Fruit fly (Drosophila melanogaster): ENCODE measurements around the gene per.
A peak's percentile ranks its signal among the peaks of the same experiment; 100 is the strongest.

Gene per

dm6 chrX:2704134-2704773 is 18.9 kb downstream of the per start, which contains the start of gene eIF2Bbeta:
TSS of gene eIF2Bbeta (plus strand) at chrX:2704571.
- no peak for TF ChIP-seq CG8924 (tag; optimal IDR thresholded peaks at IDR 0.05)
- peak; percentile 44; the same call in 1 of the 2 replicates for TF ChIP-seq MBD-R2 (GFP tag; IDR thresholded peaks at IDR 0.05)
- TF ChIP-seq CG14965 (GFP tag; optimal IDR thresholded peaks at IDR 0.05; ENCODE audit: borderline replicate concordance), result no peak
- TF ChIP-seq CG14710 (tag; optimal IDR thresholded peaks at IDR 0.05), result no peak
- no peak for TF ChIP-seq Lhr (GFP tag; optimal IDR thresholded peaks at IDR 0.05)
- no peak for TF ChIP-seq trh (GFP tag; optimal IDR thresholded peaks at IDR 0.05)
- no peak for TF ChIP-seq CHES-1-like (GFP tag; optimal IDR thresholded peaks at IDR 0.05)
- TF ChIP-seq dati (GFP tag; IDR thresholded peaks at IDR 0.05), result no peak
- TF ChIP-seq run (tag; optimal IDR thresholded peaks at IDR 0.05), result no peak
- TF ChIP-seq fd3F (GFP tag; optimal IDR thresholded peaks at IDR 0.05), result no peak
- no peak for TF ChIP-seq dpn (GFP tag; optimal IDR thresholded peaks at IDR 0.05)
- no peak for TF ChIP-seq grau (tag; optimal IDR thresholded peaks at IDR 0.05)
- no peak for TF ChIP-seq CG7271 (tag; optimal IDR thresholded peaks at IDR 0.05)
- TF ChIP-seq Meics (GFP tag; optimal IDR thresholded peaks at IDR 0.05), result no peak
- TF ChIP-seq CG4854 (GFP tag; optimal IDR thresholded peaks at IDR 0.05), result no peak
- no peak for TF ChIP-seq vnd (GFP tag; IDR thresholded peaks at IDR 0.05; ENCODE audit: partially characterized antibody)
- no peak for TF ChIP-seq CG3407 (GFP tag; optimal IDR thresholded peaks at IDR 0.05)
- TF ChIP-seq jumu (GFP tag; optimal IDR thresholded peaks at IDR 0.05), result no peak
- TF ChIP-seq Bteb2 (GFP tag; optimal IDR thresholded peaks at IDR 0.05), result no peak
- no peak for TF ChIP-seq CG7556 (GFP tag; optimal IDR thresholded peaks at IDR 0.05)
- TF ChIP-seq HHEX (GFP tag; optimal IDR thresholded peaks at IDR 0.05), result no peak
- no peak for TF ChIP-seq CG8388 (GFP tag; optimal IDR thresholded peaks at IDR 0.05)
- no peak for TF ChIP-seq gem (tag; optimal IDR thresholded peaks at IDR 0.05)
- no peak for TF ChIP-seq CG32767 (GFP tag; IDR thresholded peaks at IDR 0.05)
- TF ChIP-seq danr (GFP tag; IDR thresholded peaks at IDR 0.05), result no peak
- TF ChIP-seq CG15696 (tag; optimal IDR thresholded peaks at IDR 0.05), result no peak
- TF ChIP-seq CG15601 (tag; optimal IDR thresholded peaks at IDR 0.05), result no peak
- TF ChIP-seq CG6272 (GFP tag; IDR thresholded peaks at IDR 0.05), result no peak
- no peak for TF ChIP-seq grn (GFP tag; optimal IDR thresholded peaks at IDR 0.05)
- no peak for TF ChIP-seq Hr51 (GFP tag; optimal IDR thresholded peaks at IDR 0.05)
- 0 out of 2 replicates have a peak, but pooled peaks have one; percentile 21 for TF ChIP-seq Scr (GFP tag; IDR thresholded peaks at IDR 0.05; ENCODE audit: partially characterized antibody)
- no peak for TF ChIP-seq sens (GFP tag)
- no peak for TF ChIP-seq Hmx (GFP tag; optimal IDR thresholded peaks at IDR 0.05)
- TF ChIP-seq Ets65A (GFP tag), result peak; percentile 64
- TF ChIP-seq D19A (tag; optimal IDR thresholded peaks at IDR 0.05), result no peak
- TF ChIP-seq chinmo (GFP tag; IDR thresholded peaks at IDR 0.05; ENCODE audit: partially characterized antibody), result no peak
- peak; percentile 5 for TF ChIP-seq CG1603 (tag; optimal IDR thresholded peaks at IDR 0.05)
- TF ChIP-seq CG15514 (GFP tag; optimal IDR thresholded peaks at IDR 0.05), result peak; percentile 27
- no peak for TF ChIP-seq CG6791 (GFP tag; IDR thresholded peaks at IDR 0.05; ENCODE audit: partially characterized antibody)
- TF ChIP-seq fd64A (GFP tag; optimal IDR thresholded peaks at IDR 0.05), result no peak
- TF ChIP-seq amos (GFP tag; IDR thresholded peaks at IDR 0.05; ENCODE audit: partially characterized antibody), result peak; percentile 45
- TF ChIP-seq esg (GFP tag; conservative IDR thresholded peaks at IDR 0.05), result 0 out of 2 replicates have a peak, but pooled peaks have one; percentile 14
- TF ChIP-seq Dll (GFP tag; IDR thresholded peaks at IDR 0.05; ENCODE audit: partially characterized antibody), result 0 out of 4 replicates have a peak, but pooled peaks have one; percentile 30
- 0 out of 2 replicates have a peak, but pooled peaks have one; percentile 3 for TF ChIP-seq slbo (GFP tag; IDR thresholded peaks at IDR 0.05)
- TF ChIP-seq nau (GFP tag; optimal IDR thresholded peaks at IDR 0.05), result no peak
- TF ChIP-seq CG33557 (GFP tag; optimal IDR thresholded peaks at IDR 0.05), result no peak
- TF ChIP-seq CG5180 (GFP tag; optimal IDR thresholded peaks at IDR 0.05), result no peak
- no peak for TF ChIP-seq caup (GFP tag; optimal IDR thresholded peaks at IDR 0.05; ENCODE audit: severe bottlenecking)

Data from whole organism, embryonic.